Fruit fly (Drosophila melanogaster) whole organism, pupa: ENCODE data around the gene Nagk.

ENCODE experiments used
- CG10348 ChIP-seq: fragments of 200-800 bp; sonication (Bioruptor generic); IDR thresholded peaks from 2 replicates; pipeline ENCODE4 v1.3.6; 2022; ENCODE audit warnings: missing biosample characterization, missing genetic modification characterization
- CG12605 ChIP-seq: fragments of 200-800 bp; sonication (Bioruptor generic); IDR thresholded peaks from 2 replicates; pipeline ENCODE4 v1.3.6; 2022; ENCODE audit warnings: missing biosample characterization, missing genetic modification characterization
- CG13204 ChIP-seq: fragments of 200-800 bp; sonication (Bioruptor generic); optimal IDR thresholded peaks from 2 replicates; lab custom pipeline; 2018; ENCODE audit warnings: missing biosample characterization, mild to moderate bottlenecking, missing genetic modification characterization, moderate library complexity
- CG14655 ChIP-seq: fragments of 200-800 bp; sonication (Bioruptor generic); optimal IDR thresholded peaks from 3 replicates; lab custom pipeline; 2017; ENCODE audit warnings: mild to moderate bottlenecking, missing biosample characterization, missing genetic modification reagents, missing genetic modification characterization
- CG15710 ChIP-seq: fragments of 200-800 bp; sonication (Bioruptor generic); optimal IDR thresholded peaks from 2 replicates; lab custom pipeline; 2018; ENCODE audit warnings: missing biosample characterization, mild to moderate bottlenecking, missing genetic modification characterization, moderate library complexity
- CG17806 ChIP-seq: fragments of 200-800 bp; sonication (Bioruptor generic); optimal IDR thresholded peaks from 2 replicates; lab custom pipeline; 2018; ENCODE audit warnings: missing biosample characterization, mild to moderate bottlenecking, missing genetic modification characterization, moderate library complexity
- CG32121 ChIP-seq: fragments of 200-800 bp; sonication (Bioruptor generic); IDR thresholded peaks from 2 replicates; pipeline ENCODE4 v1.3.6; 2022; ENCODE audit warnings: missing biosample characterization, missing genetic modification characterization
- CG34367 ChIP-seq: fragments of 200-800 bp; sonication (Bioruptor generic); optimal IDR thresholded peaks from 2 replicates; lab custom pipeline; 2018; ENCODE audit warnings: missing biosample characterization, mild to moderate bottlenecking, missing genetic modification characterization
- CG4496 ChIP-seq: fragments of 200-800 bp; sonication (Bioruptor generic); IDR thresholded peaks from 3 replicates; pipeline ENCODE4 v1.3.6; 2022; ENCODE audit warnings: missing biosample characterization, missing genetic modification characterization
- CG8159 ChIP-seq: fragments of 200-800 bp; sonication (Bioruptor generic); optimal IDR thresholded peaks from 3 replicates; lab custom pipeline; 2018; ENCODE audit warnings: missing biosample characterization, mild to moderate bottlenecking, missing genetic modification characterization, moderate library complexity
- CG8301 ChIP-seq: fragments of 200-800 bp; sonication (Bioruptor generic); optimal IDR thresholded peaks from 2 replicates; lab custom pipeline; 2018; ENCODE audit warnings: missing biosample characterization, mild to moderate bottlenecking, missing genetic modification characterization
- CG9948 ChIP-seq: fragments of 200-800 bp; sonication (Bioruptor generic); optimal IDR thresholded peaks from 2 replicates; lab custom pipeline; 2018; ENCODE audit warnings: missing biosample characterization, mild to moderate bottlenecking, missing genetic modification characterization, moderate library complexity
- D1 ChIP-seq: fragments of 200-800 bp; sonication (Bioruptor generic); optimal IDR thresholded peaks from 2 replicates; lab custom pipeline; 2018; ENCODE audit warnings: missing biosample characterization, mild to moderate bottlenecking, missing genetic modification characterization, moderate library complexity
- EcR ChIP-seq: fragments of 200-800 bp; sonication (Bioruptor generic); optimal IDR thresholded peaks from 3 replicates; lab custom pipeline; 2019; ENCODE audit warnings: missing biosample characterization, missing genetic modification characterization, mild to moderate bottlenecking, moderate library complexity, missing genetic modification reagents
- Ets98B ChIP-seq: fragments of 200-800 bp; sonication (Bioruptor generic); IDR thresholded peaks from 2 replicates; pipeline ENCODE4 v1.3.6; 2022; ENCODE audit warnings: missing biosample characterization, missing genetic modification characterization
- Pif1A ChIP-seq: fragments of 200-800 bp; sonication (Bioruptor generic); optimal IDR thresholded peaks from 3 replicates; lab custom pipeline; 2016; ENCODE audit warnings: missing biosample characterization, missing genetic modification characterization
- Pif1B ChIP-seq: fragments of 200-800 bp; sonication (Bioruptor generic); optimal IDR thresholded peaks from 3 replicates; lab custom pipeline; 2016; ENCODE audit warnings: missing biosample characterization, missing genetic modification characterization
- Snoo ChIP-seq: fragments of 200-800 bp; sonication (Bioruptor generic); optimal IDR thresholded peaks from 3 replicates; lab custom pipeline; 2017; ENCODE audit warnings: missing biosample characterization, mild to moderate bottlenecking, missing genetic modification characterization, inconsistent platforms
- fd96Ca ChIP-seq: fragments of 200-800 bp; sonication (Bioruptor generic); IDR thresholded peaks from 3 replicates; pipeline ENCODE4 v1.3.6; 2022; ENCODE audit warnings: missing biosample characterization, missing genetic modification characterization
- gl ChIP-seq: fragments of 200-800 bp; sonication (Bioruptor generic); optimal IDR thresholded peaks from 2 replicates; lab custom pipeline; 2018; ENCODE audit warnings: missing biosample characterization, mild to moderate bottlenecking, missing genetic modification characterization
- rn ChIP-seq: fragments of 200-800 bp; sonication (Bioruptor generic); IDR thresholded peaks from 2 replicates; pipeline ENCODE4 v1.3.6; 2022; ENCODE audit warnings: missing biosample characterization, missing genetic modification characterization

Nagk gene

DNA sequence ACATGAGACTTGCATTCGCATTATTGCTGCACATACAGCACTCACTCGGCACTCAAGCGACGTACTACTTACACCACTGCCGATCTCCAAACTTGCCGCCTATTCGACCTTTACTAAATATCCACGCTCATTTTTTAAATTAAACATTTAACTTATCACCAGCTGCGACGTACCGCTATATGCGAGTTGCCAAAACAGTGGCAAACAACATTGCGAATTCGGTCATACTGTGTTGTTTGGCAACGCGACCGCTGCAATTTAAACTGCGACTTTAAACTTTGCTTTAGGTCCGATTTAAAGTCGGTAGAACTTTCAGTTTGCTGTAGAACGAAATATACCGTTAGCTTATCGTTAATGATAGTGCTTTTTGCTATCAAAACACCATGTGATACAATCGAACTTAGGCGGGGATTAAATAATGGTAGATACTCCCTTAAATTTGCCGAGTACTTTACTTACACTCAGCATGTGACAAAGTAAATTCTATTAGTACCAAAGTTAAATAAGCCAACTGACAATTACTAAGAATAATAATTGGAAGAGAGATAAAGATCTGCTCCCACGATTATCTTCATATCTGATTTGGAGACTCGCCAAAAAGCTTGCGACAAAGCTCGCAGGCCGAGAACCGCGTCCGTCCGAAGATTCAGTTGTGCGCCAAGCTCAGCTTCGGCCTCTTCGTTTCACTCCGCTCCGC is 14.8 kb downstream of the Nagk start, which contains the start of the genes CG6236 and ea:
Gene CG6236, minus strand, starts transcription at position 187 of the 697 bp plus-strand sequence.
Gene ea, plus strand, starts transcription at position 647 of the 697 bp plus-strand sequence.
- TF ChIP-seq Snoo (tag; lab: Kevin White, UChicago) (no peak), fd96Ca (GFP tag; lab: Robert Waterston, UW) (no peak), CG13204 (GFP tag; lab: Kevin White, UChicago) (no peak), Pif1A (no peak), CG12605 (GFP tag; lab: Robert Waterston, UW) (no peak), CG8159 (tag; lab: Kevin White, UChicago) (no peak), Ets98B (no peak), CG9948 (tag; lab: Kevin White, UChicago) (no peak), rn (GFP tag; lab: Robert Waterston, UW) (no peak), CG4496 (GFP tag; lab: Robert Waterston, UW) (no peak), CG17806 (no peak)

DNA sequence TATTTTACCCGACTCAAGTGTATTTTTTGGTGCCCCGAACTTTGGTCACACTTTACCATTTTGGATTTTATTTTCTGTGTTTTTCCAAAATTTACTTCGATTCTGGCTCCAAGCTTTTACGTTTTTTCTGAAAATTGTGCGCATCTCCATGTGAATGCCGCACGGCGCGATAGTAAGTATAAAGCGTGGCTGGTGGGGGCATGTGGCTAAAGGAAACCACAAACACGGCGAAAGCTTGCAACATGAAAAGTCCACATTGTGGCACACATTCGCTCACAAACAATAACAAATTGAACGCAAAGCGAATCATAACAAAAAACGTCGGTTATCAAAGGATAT is 22.3 kb downstream of the Nagk start, which contains the start of gene ear:
Gene ear, plus strand, starts transcription at position 10 of the 339 bp plus-strand sequence.
- no peak for TF ChIP-seq Pif1B (GFP tag; lab: Kevin White, UChicago)

DNA sequence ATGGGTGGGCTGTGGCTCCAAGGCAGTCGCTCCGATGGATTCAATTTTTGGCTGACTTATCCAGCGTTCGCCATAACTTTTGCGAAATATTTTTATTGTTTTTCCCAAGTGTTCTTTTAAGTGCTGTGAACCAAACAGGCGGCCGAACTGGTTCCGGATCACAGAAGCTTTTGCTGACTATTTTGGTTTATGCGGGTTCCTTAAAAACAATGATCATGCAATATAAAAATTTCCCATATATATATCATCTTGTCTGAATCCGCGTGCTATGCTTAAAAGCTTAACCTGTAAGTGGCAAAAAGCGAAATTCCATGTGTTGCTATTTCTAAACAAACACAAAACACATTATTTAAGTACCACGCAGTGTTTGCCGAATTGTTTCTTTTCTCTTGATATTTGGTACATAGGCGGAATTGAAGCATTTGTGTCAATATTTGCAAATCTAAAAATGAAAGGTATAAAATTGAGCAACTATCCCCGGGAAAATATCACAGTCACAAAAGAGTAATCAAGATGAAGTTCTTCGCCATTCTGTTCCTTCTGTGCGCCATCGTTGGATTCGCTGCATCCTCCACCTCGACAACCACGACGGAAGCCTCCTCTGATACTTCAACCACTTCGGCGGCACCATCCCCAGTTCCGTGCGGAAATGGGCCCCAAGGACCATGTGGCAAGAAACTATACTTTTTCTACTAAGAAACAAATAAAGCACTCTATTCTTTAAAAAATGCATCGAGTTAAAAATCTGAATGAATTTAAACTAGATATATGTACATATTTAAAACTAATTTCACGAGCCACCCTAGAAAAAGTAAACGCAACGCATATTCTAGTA is 22.9 kb downstream of the Nagk start, which contains the start of the genes CG6276 and CG44040:
Gene CG6276, minus strand, starts transcription at position 158 of the 835 bp plus-strand sequence.
Gene CG44040, plus strand, starts transcription at position 467 of the 835 bp plus-strand sequence.
- TF ChIP-seq CG17806 = peak; percentile 44
- 0 out of 2 replicates have a peak, but pooled peaks have one; percentile 9 for TF ChIP-seq CG12605 (GFP tag; lab: Robert Waterston, UW)
- TF ChIP-seq CG8301 (tag; lab: Kevin White, UChicago) = peak; percentile 59
- TF ChIP-seq gl (tag; lab: Kevin White, UChicago) = no peak
- peak; percentile 50 for TF ChIP-seq CG34367
- no peak for TF ChIP-seq D1 (tag; lab: Kevin White, UChicago)
- TF ChIP-seq Ets98B = peak; percentile 73
- no peak for TF ChIP-seq CG13204 (GFP tag; lab: Kevin White, UChicago)
- TF ChIP-seq CG32121 = peak; percentile 35
- no peak for TF ChIP-seq CG14655 (GFP tag; lab: Kevin White, UChicago)
- TF ChIP-seq rn (GFP tag; lab: Robert Waterston, UW) = 0 out of 2 replicates have a peak, but pooled peaks have one; percentile 4
- TF ChIP-seq Pif1A = no peak
- peak; percentile 53; the same call in 2 of the 3 replicates for TF ChIP-seq CG4496 (GFP tag; lab: Robert Waterston, UW)
- peak; percentile 61 for TF ChIP-seq Snoo (tag; lab: Kevin White, UChicago)
- no peak for TF ChIP-seq CG10348 (GFP tag; lab: Robert Waterston, UW)
- TF ChIP-seq CG8159 (tag; lab: Kevin White, UChicago) = peak; percentile 98
- TF ChIP-seq fd96Ca (GFP tag; lab: Robert Waterston, UW) = peak; percentile 71
- TF ChIP-seq CG15710 (tag; lab: Kevin White, UChicago) = peak; percentile 46
- TF ChIP-seq Pif1B (GFP tag; lab: Kevin White, UChicago) = no peak
- no peak for TF ChIP-seq EcR (GFP tag; lab: Kevin White, UChicago)
- TF ChIP-seq CG9948 (tag; lab: Kevin White, UChicago) = peak; percentile 25
- TF ChIP-seq, all 21 proteins: peak for 13

DNA sequence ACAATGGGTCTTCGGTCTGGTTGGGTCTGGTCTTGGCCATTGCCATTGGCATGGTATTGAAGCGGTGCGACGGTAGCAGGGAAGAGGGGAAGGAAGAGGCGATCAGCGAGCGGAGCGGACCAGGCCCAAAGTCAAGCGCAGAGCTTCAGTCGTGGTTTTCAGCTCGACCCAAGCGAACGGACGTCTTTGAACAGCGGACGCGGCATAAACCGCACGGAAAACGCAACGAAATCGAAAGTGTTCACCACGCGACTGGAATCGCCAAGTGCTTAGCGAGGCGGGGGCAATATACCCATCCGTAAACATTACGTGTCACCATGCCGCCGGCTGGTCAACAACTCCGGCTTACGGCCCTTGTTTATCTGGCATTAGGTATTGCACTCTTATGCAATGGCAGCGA is 26.7 kb downstream of the Nagk start, which contains the start of gene CG14866:
Gene CG14866, plus strand, starts transcription at position 146 of the 400 bp plus-strand sequence.
- TF ChIP-seq CG12605 (GFP tag; lab: Robert Waterston, UW) (no peak), fd96Ca (GFP tag; lab: Robert Waterston, UW) (no peak)

DNA sequence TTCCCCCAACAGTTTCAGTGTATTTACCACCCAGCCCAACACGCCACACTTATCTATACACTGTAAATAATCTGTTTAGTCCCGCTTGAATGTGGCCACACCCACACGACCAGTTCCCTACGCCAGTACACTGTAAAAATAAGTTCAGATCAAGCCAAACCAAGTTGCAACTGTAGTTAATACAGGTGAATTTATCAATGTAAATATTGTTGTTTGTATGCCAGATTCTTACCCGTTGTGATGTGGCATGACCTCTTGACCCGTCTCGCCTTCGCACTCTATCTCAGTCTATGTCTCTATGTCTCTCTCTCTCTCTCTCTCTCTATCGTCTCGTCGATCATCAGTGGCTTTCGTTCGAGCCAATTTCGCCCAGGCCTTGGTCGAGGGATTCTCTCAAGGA is 29.2 kb downstream of the Nagk start:
- no peak for TF ChIP-seq CG8159 (tag; lab: Kevin White, UChicago)
- no peak for TF ChIP-seq CG12605 (GFP tag; lab: Robert Waterston, UW)
- no peak for TF ChIP-seq CG15710 (tag; lab: Kevin White, UChicago)
- TF ChIP-seq D1 (tag; lab: Kevin White, UChicago) = no peak
- TF ChIP-seq CG34367 = no peak
- no peak for TF ChIP-seq CG10348 (GFP tag; lab: Robert Waterston, UW)
- TF ChIP-seq EcR (GFP tag; lab: Kevin White, UChicago) = no peak
- no peak for TF ChIP-seq Ets98B
- TF ChIP-seq rn (GFP tag; lab: Robert Waterston, UW) = no peak
- no peak for TF ChIP-seq CG13204 (GFP tag; lab: Kevin White, UChicago)
- TF ChIP-seq Snoo (tag; lab: Kevin White, UChicago) = no peak
- no peak for TF ChIP-seq CG8301 (tag; lab: Kevin White, UChicago)
- TF ChIP-seq CG14655 (GFP tag; lab: Kevin White, UChicago) = no peak
- no peak for TF ChIP-seq fd96Ca (GFP tag; lab: Robert Waterston, UW)
- TF ChIP-seq Pif1B (GFP tag; lab: Kevin White, UChicago) = no peak
- no peak for TF ChIP-seq gl (tag; lab: Kevin White, UChicago)
- no peak for TF ChIP-seq CG32121
- no peak for TF ChIP-seq Pif1A
- TF ChIP-seq, all 21 proteins: peak for 0
